Worm (Caenorhabditis elegans) whole organism, L1 larva: Measurements from ENCODE around the gene irg-7.

Experiments used
- ama-1 ChIP-seq: fragments of 150-350 bp; optimal IDR thresholded peaks from 2 replicates; lab custom pipeline; 2014
- ceh-82 ChIP-seq, 3 experiments: fragments of 150-350 bp in 1 of 3; sonication (generic microtip) in 2 of 3; optimal IDR thresholded peaks; 2 replicates each; lab custom pipeline; 2014 to 2017; ENCODE audit warnings: missing biosample characterization in 3 of 3, missing genetic modification characterization in 3 of 3
- ceh-90 ChIP-seq: sonication (generic microtip); optimal IDR thresholded peaks from 2 replicates; lab custom pipeline; 2016; ENCODE audit warnings: missing genetic modification characterization, missing compliant biosample characterization
- isw-1 ChIP-seq: fragments of 200-800 bp; sonication (Bioruptor generic); IDR thresholded peaks from 2 replicates; pipeline ENCODE4 v1.3.6; 2022; ENCODE audit warnings: missing genetic modification characterization, missing compliant biosample characterization
- lin-39 ChIP-seq: fragments of 150-350 bp; optimal IDR thresholded peaks from 2 replicates; lab custom pipeline; 2014; ENCODE audit warnings: missing biosample characterization, missing genetic modification reagents, missing genetic modification characterization
- lsy-2 ChIP-seq, 2 experiments: fragments of 150-350 bp; optimal IDR thresholded peaks; 2 replicates each; lab custom pipeline; 2014; ENCODE audit warnings: missing biosample characterization in 2 of 2, missing genetic modification characterization in 2 of 2
- mep-1 ChIP-seq: fragments of 150-350 bp; optimal IDR thresholded peaks from 2 replicates; lab custom pipeline; 2014; ENCODE audit warnings: missing biosample characterization, missing genetic modification characterization
- nhr-237 ChIP-seq: fragments of 150-350 bp; optimal IDR thresholded peaks from 2 replicates; lab custom pipeline; 2014; ENCODE audit warnings: missing biosample characterization, missing genetic modification characterization
- nhr-28 ChIP-seq: fragments of 150-350 bp; optimal IDR thresholded peaks from 2 replicates; lab custom pipeline; 2014; ENCODE audit warnings: missing biosample characterization, missing genetic modification characterization
- nhr-47 ChIP-seq: sonication (generic microtip); optimal IDR thresholded peaks from 2 replicates; lab custom pipeline; 2016; ENCODE audit warnings: mild to moderate bottlenecking, missing genetic modification characterization, moderate library complexity, missing compliant biosample characterization
- skn-1 ChIP-seq: fragments of 150-350 bp; optimal IDR thresholded peaks from 2 replicates; lab custom pipeline; 2014; ENCODE audit warnings: missing biosample characterization, missing genetic modification characterization
- unc-30 ChIP-seq: sonication (generic microtip); optimal IDR thresholded peaks from 2 replicates; lab custom pipeline; 2017; ENCODE audit warnings: missing biosample characterization, missing genetic modification characterization
- unc-62 ChIP-seq: fragments of 150-350 bp; optimal IDR thresholded peaks from 2 replicates; lab custom pipeline; 2014; ENCODE audit warnings: missing biosample characterization, missing genetic modification reagents, missing genetic modification characterization

DNA sequence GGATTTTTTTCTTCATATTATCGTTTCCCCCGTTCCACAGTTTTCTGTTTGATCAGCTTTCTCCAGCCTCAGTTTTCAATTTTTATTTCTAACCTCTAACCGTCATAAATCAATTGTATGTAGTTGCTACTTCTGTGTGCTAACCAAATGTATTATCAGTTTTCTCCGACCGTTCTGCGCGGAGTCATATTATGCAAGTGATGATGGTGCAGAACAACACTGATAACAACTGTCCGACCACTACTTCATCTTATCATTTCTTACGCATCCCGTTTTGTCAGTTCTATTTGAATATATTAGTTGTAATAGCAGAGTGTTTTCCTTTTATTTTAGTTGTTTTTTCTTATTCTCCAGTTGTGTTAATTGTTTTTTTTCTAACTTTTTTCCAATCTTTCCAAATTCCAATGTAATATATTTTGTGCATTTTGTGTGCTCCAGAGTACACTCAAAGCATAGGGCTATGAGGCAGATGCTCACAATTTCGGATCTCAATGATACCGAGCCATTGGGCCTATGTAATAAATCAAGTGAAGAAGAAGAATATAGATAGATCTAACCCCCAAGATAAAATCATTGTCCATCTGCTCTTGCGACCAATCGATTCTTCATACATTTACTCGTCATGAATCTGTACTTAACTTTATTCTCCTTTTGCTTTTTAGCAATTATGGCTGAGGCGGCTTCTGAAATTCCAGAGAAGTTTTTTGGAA, 13.5 kb upstream of the irg-7 start, which contains the start of gene lbp-3:
- TF ChIP-seq unc-62 (GFP tag; lab: Kevin White, UChicago) (no peak), skn-1 (no peak), ceh-90 (tag; lab: Kevin White, UChicago) (no peak), ceh-82 (tag; optimal IDR thresholded peaks at IDR 0.05; lab: Kevin White, UChicago) (no peak), unc-30 (tag; lab: Kevin White, UChicago) (no peak), nhr-47 (tag; lab: Kevin White, UChicago) (no peak), isw-1 (GFP tag; lab: Robert Waterston, UW) (no peak), mep-1 (tag; lab: Kevin White, UChicago) (no peak), ama-1 (lab: Kevin White, UChicago) (no peak), nhr-28 (tag; lab: Kevin White, UChicago) (no peak), nhr-237 (tag; lab: Kevin White, UChicago) (no peak), lin-39 (tag; lab: Kevin White, UChicago) (no peak), lsy-2 (tag; optimal IDR thresholded peaks at IDR 0.05; lab: Kevin White, UChicago) (no peak)
